Fruit fly (Drosophila melanogaster) whole organism, prepupa: ENCODE results near the gene Atg18a.

ENCODE experiments used
- Blimp-1 ChIP-seq: fragments of 200-800 bp; sonication (Bioruptor generic); optimal IDR thresholded peaks from 3 replicates; lab custom pipeline; 2017; ENCODE audit warnings: missing biosample characterization, missing genetic modification characterization, mild to moderate bottlenecking, moderate library complexity, missing genetic modification reagents
- CG10631 ChIP-seq: fragments of 200-800 bp; sonication (Bioruptor generic); optimal IDR thresholded peaks from 2 replicates; lab custom pipeline; 2016; ENCODE audit warnings: missing biosample characterization, missing genetic modification characterization
- CG10669 ChIP-seq: fragments of 200-800 bp; sonication (Bioruptor generic); optimal IDR thresholded peaks from 3 replicates; lab custom pipeline; 2018; ENCODE audit warnings: missing biosample characterization, mild to moderate bottlenecking, missing genetic modification characterization, moderate library complexity
- CG11294 ChIP-seq: fragments of 200-800 bp; sonication (Bioruptor generic); IDR thresholded peaks from 2 replicates; pipeline ENCODE4 v1.3.6; 2022; ENCODE audit warnings: missing biosample characterization, missing genetic modification characterization
- CG11762 ChIP-seq: fragments of 200-800 bp; sonication (Bioruptor generic); optimal IDR thresholded peaks from 3 replicates; lab custom pipeline; 2016; ENCODE audit warnings: missing biosample characterization, missing genetic modification characterization; ENCODE audit not compliant: insufficient read depth
- CG11902 ChIP-seq: fragments of 200-800 bp; sonication (Bioruptor generic); optimal IDR thresholded peaks from 3 replicates; lab custom pipeline; 2016; ENCODE audit warnings: missing biosample characterization, missing genetic modification characterization
- CG15336 ChIP-seq: fragments of 200-800 bp; sonication (Bioruptor generic); IDR thresholded peaks from 2 replicates; pipeline ENCODE4 v1.3.6; 2022; ENCODE audit warnings: missing biosample characterization, missing genetic modification characterization
- CG1621 ChIP-seq: fragments of 200-800 bp; sonication (Bioruptor generic); optimal IDR thresholded peaks from 3 replicates; lab custom pipeline; 2018; ENCODE audit warnings: missing biosample characterization, mild to moderate bottlenecking, missing genetic modification characterization
- CG16779 ChIP-seq: fragments of 200-800 bp; sonication (Bioruptor generic); optimal IDR thresholded peaks from 3 replicates; lab custom pipeline; 2017; ENCODE audit warnings: missing biosample characterization, mild to moderate bottlenecking, missing genetic modification characterization
- CG3032 ChIP-seq: fragments of 200-800 bp; optimal IDR thresholded peaks from 2 replicates; lab custom pipeline; 2019; ENCODE audit warnings: missing biosample characterization, mild to moderate bottlenecking, missing genetic modification characterization, moderate library complexity
- CG31627 ChIP-seq: fragments of 200-800 bp; sonication (Bioruptor generic); optimal IDR thresholded peaks from 3 replicates; lab custom pipeline; 2016; ENCODE audit warnings: missing biosample characterization, missing genetic modification characterization
- CG32006 ChIP-seq: fragments of 200-800 bp; sonication (Bioruptor generic); optimal IDR thresholded peaks from 3 replicates; lab custom pipeline; 2017; ENCODE audit warnings: missing biosample characterization, mild to moderate bottlenecking, missing genetic modification characterization
- CG34406 ChIP-seq: fragments of 200-800 bp; sonication (Bioruptor generic); optimal IDR thresholded peaks from 3 replicates; lab custom pipeline; 2016; ENCODE audit warnings: missing biosample characterization, missing genetic modification characterization
- CG3919 ChIP-seq: fragments of 200-800 bp; sonication (Bioruptor generic); optimal IDR thresholded peaks from 3 replicates; lab custom pipeline; 2016; ENCODE audit warnings: missing biosample characterization, missing genetic modification characterization
- CG4318 ChIP-seq: fragments of 200-800 bp; sonication (Bioruptor generic); optimal IDR thresholded peaks from 3 replicates; lab custom pipeline; 2017; ENCODE audit warnings: missing biosample characterization, mild to moderate bottlenecking, missing genetic modification characterization
- CG6163 ChIP-seq: fragments of 200-800 bp; sonication (Bioruptor generic); IDR thresholded peaks from 3 replicates; pipeline ENCODE4 v1.3.6; 2022; ENCODE audit warnings: missing biosample characterization, missing genetic modification characterization
- CG6276 ChIP-seq: fragments of 200-800 bp; sonication (Bioruptor generic); optimal IDR thresholded peaks from 2 replicates; lab custom pipeline; 2017; ENCODE audit warnings: missing biosample characterization, mild to moderate bottlenecking, missing genetic modification characterization
- CG6792 ChIP-seq: fragments of 200-800 bp; sonication (Bioruptor generic); optimal IDR thresholded peaks from 3 replicates; lab custom pipeline; 2016; ENCODE audit warnings: missing biosample characterization, missing genetic modification characterization
- CG6808 ChIP-seq: fragments of 200-800 bp; sonication (Bioruptor generic); optimal IDR thresholded peaks from 3 replicates; lab custom pipeline; 2017; ENCODE audit warnings: missing biosample characterization, missing genetic modification characterization, mild to moderate bottlenecking, moderate library complexity, missing genetic modification reagents
- CG6854 ChIP-seq: fragments of 200-800 bp; sonication (Bioruptor generic); optimal IDR thresholded peaks from 2 replicates; lab custom pipeline; 2017; ENCODE audit warnings: missing biosample characterization, mild to moderate bottlenecking, missing genetic modification characterization
- CG7368 ChIP-seq: fragments of 200-800 bp; sonication (Bioruptor generic); optimal IDR thresholded peaks from 3 replicates; lab custom pipeline; 2016; ENCODE audit warnings: missing biosample characterization, missing genetic modification characterization
- CG8119 ChIP-seq: fragments of 200-800 bp; sonication (Bioruptor generic); IDR thresholded peaks from 3 replicates; pipeline ENCODE4 v1.3.6; 2022; ENCODE audit warnings: missing biosample characterization, missing genetic modification characterization
- CG9139 ChIP-seq: fragments of 200-800 bp; sonication (Bioruptor generic); optimal IDR thresholded peaks from 3 replicates; lab custom pipeline; 2017; ENCODE audit warnings: missing biosample characterization, mild to moderate bottlenecking, missing genetic modification characterization
- Eip75B ChIP-seq: fragments of 200-800 bp; sonication (Bioruptor generic); optimal IDR thresholded peaks from 3 replicates; lab custom pipeline; 2016; ENCODE audit warnings: missing biosample characterization, missing genetic modification characterization
- Eip78C ChIP-seq: fragments of 200-800 bp; sonication (Bioruptor generic); peaks from one replicate; lab custom pipeline; 2016; ENCODE audit warnings: missing biosample characterization, missing genetic modification characterization
- Eip93F ChIP-seq: fragments of 200-800 bp; sonication (Bioruptor generic); optimal IDR thresholded peaks from 2 replicates; lab custom pipeline; 2016; ENCODE audit warnings: missing biosample characterization, mild to moderate bottlenecking, missing genetic modification characterization
- Ets21C ChIP-seq: fragments of 200-800 bp; sonication (Bioruptor generic); optimal IDR thresholded peaks from 3 replicates; lab custom pipeline; 2016; ENCODE audit warnings: missing biosample characterization, missing genetic modification characterization
- Ets96B ChIP-seq: fragments of 200-800 bp; optimal IDR thresholded peaks from 2 replicates; lab custom pipeline; 2019; ENCODE audit warnings: missing biosample characterization, mild to moderate bottlenecking, missing genetic modification characterization, moderate library complexity
- Gug ChIP-seq: fragments of 200-800 bp; sonication (Bioruptor generic); IDR thresholded peaks from 2 replicates; pipeline ENCODE4 v1.3.6; 2022; ENCODE audit warnings: missing biosample characterization, missing genetic modification characterization
- Hr38 ChIP-seq: sonication (Bioruptor generic); optimal IDR thresholded peaks from 2 replicates; lab custom pipeline; 2016; ENCODE audit warnings: missing biosample characterization, missing genetic modification characterization
- Hr4 ChIP-seq: fragments of 200-800 bp; sonication (Bioruptor generic); optimal IDR thresholded peaks from 3 replicates; lab custom pipeline; 2016; ENCODE audit warnings: missing biosample characterization, missing genetic modification characterization
- Lpt ChIP-seq: fragments of 200-800 bp; sonication (Bioruptor generic); optimal IDR thresholded peaks from 3 replicates; lab custom pipeline; 2016; ENCODE audit warnings: missing biosample characterization, missing genetic modification characterization
- Met ChIP-seq: fragments of 200-800 bp; sonication (Bioruptor generic); optimal IDR thresholded peaks from 3 replicates; lab custom pipeline; 2016; ENCODE audit warnings: missing biosample characterization, missing genetic modification characterization
- Smox ChIP-seq: fragments of 200-800 bp; sonication (Bioruptor generic); optimal IDR thresholded peaks from 3 replicates; lab custom pipeline; 2016; ENCODE audit warnings: missing biosample characterization, missing genetic modification characterization
- Sox102F ChIP-seq: fragments of 200-800 bp; sonication (Bioruptor generic); optimal IDR thresholded peaks from 2 replicates; lab custom pipeline; 2016; ENCODE audit warnings: missing biosample characterization, mild to moderate bottlenecking, missing genetic modification characterization
- Sox14 ChIP-seq: fragments of 200-800 bp; sonication (Bioruptor generic); optimal IDR thresholded peaks from 3 replicates; lab custom pipeline; 2016; ENCODE audit warnings: missing biosample characterization, missing genetic modification characterization
- Sox15 ChIP-seq: fragments of 200-800 bp; sonication (Bioruptor generic); optimal IDR thresholded peaks from 3 replicates; lab custom pipeline; 2016; ENCODE audit warnings: missing biosample characterization, missing genetic modification characterization
- achi ChIP-seq: fragments of 200-800 bp; sonication (Bioruptor generic); optimal IDR thresholded peaks from 3 replicates; lab custom pipeline; 2016; ENCODE audit warnings: missing biosample characterization, missing genetic modification characterization
- acj6 ChIP-seq: fragments of 200-800 bp; sonication (Bioruptor generic); optimal IDR thresholded peaks from 3 replicates; lab custom pipeline; 2016; ENCODE audit warnings: missing biosample characterization, missing genetic modification characterization
- cyc ChIP-seq: fragments of 200-800 bp; sonication (Bioruptor generic); optimal IDR thresholded peaks from 3 replicates; lab custom pipeline; 2016; ENCODE audit warnings: missing biosample characterization, missing genetic modification characterization
- dac ChIP-seq: fragments of 200-800 bp; sonication (Bioruptor generic); optimal IDR thresholded peaks from 2 replicates; lab custom pipeline; 2017; ENCODE audit warnings: missing biosample characterization, mild to moderate bottlenecking, missing genetic modification characterization
- dsx ChIP-seq: fragments of 200-800 bp; optimal IDR thresholded peaks from 3 replicates; lab custom pipeline; 2019; ENCODE audit warnings: missing biosample characterization, mild to moderate bottlenecking, missing genetic modification characterization, moderate library complexity; ENCODE audit not compliant: poor library complexity, severe bottlenecking
- eg ChIP-seq: fragments of 200-800 bp; sonication (Bioruptor generic); IDR thresholded peaks from 3 replicates; pipeline ENCODE4 v1.3.6; 2022; ENCODE audit warnings: missing biosample characterization, missing genetic modification characterization
- esn ChIP-seq: fragments of 200-800 bp; sonication (Bioruptor generic); optimal IDR thresholded peaks from 2 replicates; lab custom pipeline; 2016; ENCODE audit warnings: missing biosample characterization, mild to moderate bottlenecking, missing genetic modification characterization, moderate library complexity
- fd59A ChIP-seq: fragments of 200-800 bp; sonication (Bioruptor generic); optimal IDR thresholded peaks from 2 replicates; lab custom pipeline; 2017; ENCODE audit warnings: missing biosample characterization, mild to moderate bottlenecking, missing genetic modification characterization, missing genetic modification reagents
- fd85E ChIP-seq: fragments of 200-800 bp; sonication (Bioruptor generic); optimal IDR thresholded peaks from 3 replicates; lab custom pipeline; 2016; ENCODE audit warnings: missing biosample characterization, missing genetic modification characterization
- fkh ChIP-seq: fragments of 200-800 bp; sonication (Bioruptor generic); optimal IDR thresholded peaks from 3 replicates; lab custom pipeline; 2017; ENCODE audit warnings: missing biosample characterization, mild to moderate bottlenecking, missing genetic modification characterization, moderate library complexity
- lz ChIP-seq: fragments of 200-800 bp; sonication (Bioruptor generic); optimal IDR thresholded peaks from 3 replicates; lab custom pipeline; 2016; ENCODE audit warnings: missing biosample characterization, missing genetic modification characterization
- ss ChIP-seq, 2 experiments: fragments of 200-800 bp; sonication (Bioruptor generic); optimal IDR thresholded peaks; 2 replicates in 1 of 2; 3 replicates in 1 of 2; lab custom pipeline; 2017 to 2018; ENCODE audit warnings: mild to moderate bottlenecking in 2 of 2, missing biosample characterization in 2 of 2, missing genetic modification characterization in 2 of 2, moderate library complexity in 1 of 2
- topi ChIP-seq: fragments of 200-800 bp; sonication (Bioruptor generic); optimal IDR thresholded peaks from 3 replicates; lab custom pipeline; 2016; ENCODE audit warnings: missing biosample characterization, missing genetic modification characterization
- vri ChIP-seq: fragments of 200-800 bp; sonication (Bioruptor generic); optimal IDR thresholded peaks from 3 replicates; lab custom pipeline; 2016; ENCODE audit warnings: missing biosample characterization, mild to moderate bottlenecking, missing genetic modification characterization

Gene Atg18a

DNA sequence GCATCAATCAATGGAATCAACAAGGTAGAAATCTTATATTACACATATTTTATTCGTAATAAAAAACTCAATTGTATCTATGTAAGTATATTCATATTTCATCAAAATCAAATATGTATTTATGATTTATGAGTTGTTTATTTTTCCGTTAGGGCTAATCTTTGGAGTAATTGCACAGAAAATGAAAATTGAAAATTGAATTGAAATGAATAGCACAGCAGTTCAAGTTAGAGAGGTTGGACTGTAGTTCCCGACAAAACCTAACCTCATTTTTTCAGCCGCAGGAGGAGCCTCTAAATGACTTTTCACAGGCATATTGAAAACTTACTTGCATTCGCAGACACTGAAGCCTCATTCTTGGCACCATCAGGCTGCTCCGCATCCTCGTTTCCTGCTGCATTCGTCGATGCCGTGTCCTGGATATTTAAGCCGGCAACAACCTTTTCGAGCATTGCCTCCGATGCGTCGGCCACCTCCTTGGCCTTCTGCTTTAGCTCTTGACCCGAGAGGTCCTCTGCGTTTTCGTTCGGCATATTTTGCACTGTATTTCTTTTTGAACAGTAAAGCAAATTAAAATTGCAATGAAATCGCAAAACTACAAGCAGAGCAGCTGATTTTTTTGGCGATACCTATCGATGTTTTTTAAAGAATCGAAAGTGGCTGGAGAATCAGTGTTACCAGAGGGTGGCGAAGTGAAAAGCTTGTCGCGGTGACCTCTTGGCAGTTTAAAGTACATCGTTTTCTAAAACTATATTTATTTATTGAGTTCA, 8.7 kb upstream of the Atg18a start, which contains the start of gene Nmt:
TSS of gene Nmt (minus strand) at position 635 of the 770 bp plus-strand sequence.
- TF ChIP-seq Hr38 (GFP tag; lab: Kevin White, UChicago), result no peak
- TF ChIP-seq dac, result no peak
- no peak for TF ChIP-seq dsx (GFP tag; lab: Kevin White, UChicago)
- no peak for TF ChIP-seq cyc (GFP tag; lab: Kevin White, UChicago)
- TF ChIP-seq CG6163 (GFP tag; lab: Robert Waterston, UW), result peak; percentile 58; the same call in 1 of the 3 replicates
- TF ChIP-seq Sox14 (GFP tag; lab: Kevin White, UChicago), result no peak
- peak; percentile 44 for TF ChIP-seq achi (GFP tag; lab: Kevin White, UChicago)
- peak; percentile 41 for TF ChIP-seq CG34406 (GFP tag; lab: Kevin White, UChicago)
- TF ChIP-seq CG7368 (GFP tag; lab: Kevin White, UChicago), result no peak
- peak; percentile 37 for TF ChIP-seq CG31627 (GFP tag; lab: Kevin White, UChicago)
- no peak for TF ChIP-seq topi (GFP tag; lab: Kevin White, UChicago)
- no peak for TF ChIP-seq CG9139 (GFP tag; lab: Kevin White, UChicago)
- TF ChIP-seq Gug (GFP tag; lab: Robert Waterston, UW), result no peak
- TF ChIP-seq CG11902 (GFP tag; lab: Kevin White, UChicago), result no peak
- peak; percentile 10 for TF ChIP-seq CG10631 (GFP tag; lab: Kevin White, UChicago)
- TF ChIP-seq CG6792 (GFP tag; lab: Kevin White, UChicago), result peak; percentile 52
- peak; percentile 33 for TF ChIP-seq Eip78C
- no peak for TF ChIP-seq CG6854
- no peak for TF ChIP-seq Eip75B (GFP tag; lab: Kevin White, UChicago)
- TF ChIP-seq CG1621 (tag; lab: Kevin White, UChicago), result no peak
- no peak for TF ChIP-seq CG3032 (tag; lab: Kevin White, UChicago)
- no peak for TF ChIP-seq fd59A (GFP tag; lab: Kevin White, UChicago)
- TF ChIP-seq Blimp-1 (GFP tag; lab: Kevin White, UChicago), result no peak
- TF ChIP-seq Sox102F (GFP tag; lab: Kevin White, UChicago), result no peak
- TF ChIP-seq CG6808 (GFP tag; lab: Kevin White, UChicago), result no peak
- no peak for TF ChIP-seq Eip93F (GFP tag; lab: Kevin White, UChicago)
- TF ChIP-seq CG4318 (GFP tag; lab: Kevin White, UChicago), result no peak
- TF ChIP-seq CG6276 (GFP tag; lab: Kevin White, UChicago), result no peak
- no peak for TF ChIP-seq CG32006
- TF ChIP-seq Sox15 (GFP tag; lab: Kevin White, UChicago), result peak; percentile 13
- TF ChIP-seq CG10669 (GFP tag; lab: Kevin White, UChicago), result no peak
- peak; percentile 39 for TF ChIP-seq lz (GFP tag; lab: Kevin White, UChicago)
- TF ChIP-seq Lpt, result no peak
- no peak for TF ChIP-seq Met (GFP tag; lab: Kevin White, UChicago)
- TF ChIP-seq CG3919 (GFP tag; lab: Kevin White, UChicago), result peak; percentile 60
- no peak for TF ChIP-seq vri (GFP tag; lab: Kevin White, UChicago)
- TF ChIP-seq CG8119 (GFP tag; lab: Robert Waterston, UW), result peak; percentile 52; the same call in 2 of the 3 replicates
- TF ChIP-seq Smox (GFP tag; lab: Kevin White, UChicago), result no peak
- no peak for TF ChIP-seq Ets96B (tag; lab: Kevin White, UChicago)
- TF ChIP-seq Ets21C (GFP tag; lab: Kevin White, UChicago), result no peak
- peak; percentile 51; the same call in 1 of the 3 replicates for TF ChIP-seq eg (GFP tag; lab: Robert Waterston, UW)
- TF ChIP-seq fkh, result no peak
- TF ChIP-seq esn (GFP tag; lab: Kevin White, UChicago), result peak; percentile 46
- TF ChIP-seq CG15336 (GFP tag; lab: Robert Waterston, UW), result peak; percentile 77
- no peak for TF ChIP-seq CG16779 (tag; lab: Kevin White, UChicago)
- TF ChIP-seq fd85E (GFP tag; lab: Kevin White, UChicago), result no peak
- no peak for TF ChIP-seq CG11762 (GFP tag; lab: Kevin White, UChicago)
- peak; percentile 57 for TF ChIP-seq acj6
- no peak for TF ChIP-seq ss (GFP tag; optimal IDR thresholded peaks at IDR 0.05; lab: Kevin White, UChicago)
- no peak for TF ChIP-seq CG11294
- TF ChIP-seq Hr4, result no peak
